Worm (Caenorhabditis elegans) whole organism, L2 larva: ENCODE measurements around the gene erh-1.

ENCODE experiments used
- F13H6.1 ChIP-seq: sonication (generic microtip); optimal IDR thresholded peaks from 2 replicates; lab custom pipeline; 2016; ENCODE audit warnings: missing genetic modification characterization, missing compliant biosample characterization
- ZK546.5 ChIP-seq: sonication (generic microtip); optimal IDR thresholded peaks from 2 replicates; lab custom pipeline; 2017; ENCODE audit warnings: missing biosample characterization, missing genetic modification characterization
- aly-2 ChIP-seq: fragments of 150-350 bp; optimal IDR thresholded peaks from 2 replicates; lab custom pipeline; 2014; ENCODE audit warnings: missing biosample characterization, missing genetic modification characterization
- ama-1 ChIP-seq: fragments of 150-350 bp; optimal IDR thresholded peaks from 2 replicates; lab custom pipeline; 2018; ENCODE audit warnings: inconsistent platforms
- dmd-4 ChIP-seq: sonication (generic microtip); optimal IDR thresholded peaks from 2 replicates; lab custom pipeline; 2017; ENCODE audit warnings: missing biosample characterization, missing genetic modification characterization
- egl-27 ChIP-seq: sonication (generic microtip); optimal IDR thresholded peaks from 3 replicates; lab custom pipeline; 2017; ENCODE audit warnings: missing biosample characterization, missing genetic modification reagents, missing genetic modification characterization
- lin-11 ChIP-seq: fragments of 150-350 bp; sonication (generic microtip); optimal IDR thresholded peaks from 2 replicates; lab custom pipeline; 2014; ENCODE audit warnings: missing biosample characterization, missing genetic modification characterization, inconsistent platforms, mixed read lengths
- mdl-1 ChIP-seq, 2 experiments: fragments of 150-350 bp in 1 of 2; sonication (generic microtip) in 1 of 2; optimal IDR thresholded peaks; 2 replicates each; lab custom pipeline; 2017; ENCODE audit warnings: missing biosample characterization in 2 of 2, missing genetic modification characterization in 2 of 2
- nhr-25 ChIP-seq: fragments of 150-350 bp; sonication (generic microtip); optimal IDR thresholded peaks from 3 replicates; lab custom pipeline; 2014; ENCODE audit warnings: missing biosample characterization, missing genetic modification characterization
- snpc-4 ChIP-seq: fragments of 150-350 bp; optimal IDR thresholded peaks from 2 replicates; lab custom pipeline; 2014; ENCODE audit warnings: missing biosample characterization, missing genetic modification characterization
- unc-39 ChIP-seq: fragments of 150-350 bp; optimal IDR thresholded peaks from 2 replicates; lab custom pipeline; 2014; ENCODE audit warnings: missing biosample characterization, missing genetic modification characterization
- unc-55 ChIP-seq: fragments of 150-350 bp; sonication (generic microtip); optimal IDR thresholded peaks from 3 replicates; lab custom pipeline; 2014; ENCODE audit warnings: missing biosample characterization, missing genetic modification reagents, missing genetic modification characterization
- ztf-11 ChIP-seq: sonication (generic microtip); optimal IDR thresholded peaks from 2 replicates; lab custom pipeline; 2017; ENCODE audit warnings: missing biosample characterization, missing genetic modification characterization

- TF ChIP-seq ama-1 (lab: Kevin White, UChicago) (no peak), lin-11 (tag; lab: Kevin White, UChicago) (no peak), egl-27 (tag; lab: Kevin White, UChicago) (no peak), snpc-4 (tag; lab: Kevin White, UChicago) (no peak), mdl-1 (tag; optimal IDR thresholded peaks at IDR 0.05; lab: Kevin White, UChicago) (no peak), aly-2 (tag; lab: Kevin White, UChicago) (no peak), F13H6.1 (tag; lab: Kevin White, UChicago) (no peak), unc-39 (tag; lab: Kevin White, UChicago) (no peak), nhr-25 (tag; lab: Kevin White, UChicago) (no peak), ztf-11 (no peak), ZK546.5 (no peak), unc-55 (GFP tag; lab: Kevin White, UChicago) (no peak), dmd-4 (tag; lab: Kevin White, UChicago) (no peak)
Measured at ce11 chrV:10597234-10597633, 18.3 kb upstream of the erh-1 start, which contains the start of gene T21C9.13.
